Fruit fly (Drosophila melanogaster) whole organism, embryonic: ENCODE data around the gene CG32032.

Source experiments
- Ada2b ChIP-seq: fragments of 200-800 bp; sonication (Bioruptor generic); IDR thresholded peaks from 2 replicates; pipeline ENCODE4 v1.3.6; 2022; ENCODE audit warnings: missing biosample characterization, missing genetic modification characterization
- Atf-2 ChIP-seq: fragments of 200-800 bp; sonication (Bioruptor generic); optimal IDR thresholded peaks from 2 replicates; lab custom pipeline; 2016; ENCODE audit warnings: missing biosample characterization, missing genetic modification characterization
- CG10979 ChIP-seq: fragments of 200-800 bp; sonication (Bioruptor generic); optimal IDR thresholded peaks from 2 replicates; lab custom pipeline; 2018; ENCODE audit warnings: missing biosample characterization, mild to moderate bottlenecking, missing genetic modification characterization, moderate library complexity
- CG11085 ChIP-seq: fragments of 200-800 bp; sonication (Bioruptor generic); IDR thresholded peaks from 2 replicates; pipeline ENCODE4 v1.3.6; 2022; ENCODE audit warnings: missing biosample characterization, missing genetic modification characterization
- CG12236 ChIP-seq: fragments of 200-800 bp; sonication (Bioruptor generic); optimal IDR thresholded peaks from 2 replicates; lab custom pipeline; 2016; ENCODE audit warnings: missing biosample characterization, missing genetic modification characterization
- CG12391 ChIP-seq: fragments of 200-800 bp; sonication (Bioruptor generic); optimal IDR thresholded peaks from 3 replicates; lab custom pipeline; 2018; ENCODE audit warnings: missing biosample characterization, mild to moderate bottlenecking, missing genetic modification characterization, moderate library complexity
- CG13424 ChIP-seq: fragments of 200-800 bp; sonication (Bioruptor generic); optimal IDR thresholded peaks from 2 replicates; lab custom pipeline; 2019; ENCODE audit warnings: missing biosample characterization, mild to moderate bottlenecking, missing genetic modification characterization, moderate library complexity
- CG14710 ChIP-seq: fragments of 200-800 bp; sonication (Bioruptor generic); optimal IDR thresholded peaks from 3 replicates; lab custom pipeline; 2019; ENCODE audit warnings: missing biosample characterization, mild to moderate bottlenecking, missing genetic modification characterization, moderate library complexity
- CG17186 ChIP-seq: fragments of 200-800 bp; sonication (Bioruptor generic); optimal IDR thresholded peaks from 3 replicates; lab custom pipeline; 2017; ENCODE audit warnings: missing biosample characterization, missing genetic modification reagents, missing genetic modification characterization
- CG17612 ChIP-seq: fragments of 200-800 bp; sonication (Bioruptor generic); IDR thresholded peaks from 2 replicates; pipeline ENCODE4 v1.3.6; 2022; ENCODE audit warnings: missing biosample characterization, missing genetic modification characterization
- CG17802 ChIP-seq: fragments of 200-800 bp; sonication (Bioruptor generic); optimal IDR thresholded peaks from 2 replicates; lab custom pipeline; 2018; ENCODE audit warnings: missing biosample characterization, mild to moderate bottlenecking, missing genetic modification characterization, moderate library complexity
- CG2116 ChIP-seq: fragments of 200-800 bp; sonication (Bioruptor generic); optimal IDR thresholded peaks from 3 replicates; lab custom pipeline; 2018; ENCODE audit warnings: missing biosample characterization, mild to moderate bottlenecking, missing genetic modification characterization
- CG30431 ChIP-seq: fragments of 200-800 bp; sonication (Bioruptor generic); optimal IDR thresholded peaks from 2 replicates; lab custom pipeline; 2017; ENCODE audit warnings: missing biosample characterization, missing genetic modification characterization
- CG32532 ChIP-seq: fragments of 200-800 bp; sonication (Bioruptor generic); IDR thresholded peaks from 2 replicates; pipeline ENCODE4 v1.3.6; 2022; ENCODE audit warnings: missing biosample characterization, missing genetic modification characterization
- CG3838 ChIP-seq: fragments of 200-800 bp; sonication (Bioruptor generic); optimal IDR thresholded peaks from 3 replicates; lab custom pipeline; 2016; ENCODE audit warnings: missing biosample characterization, missing genetic modification characterization
- CG4820 ChIP-seq: fragments of 200-800 bp; sonication (Bioruptor generic); optimal IDR thresholded peaks from 3 replicates; lab custom pipeline; 2016; ENCODE audit warnings: missing biosample characterization, missing genetic modification characterization
- CG7556 ChIP-seq: fragments of 200-800 bp; sonication (Bioruptor generic); optimal IDR thresholded peaks from 2 replicates; lab custom pipeline; 2017; ENCODE audit warnings: missing biosample characterization, mild to moderate bottlenecking, missing genetic modification characterization
- CG8388 ChIP-seq: fragments of 200-800 bp; sonication (Bioruptor generic); optimal IDR thresholded peaks from 2 replicates; lab custom pipeline; 2019; ENCODE audit warnings: missing biosample characterization, mild to moderate bottlenecking, missing genetic modification characterization, moderate library complexity
- CHES-1-like ChIP-seq: fragments of 200-800 bp; sonication (Bioruptor generic); optimal IDR thresholded peaks from 2 replicates; lab custom pipeline; 2016; ENCODE audit warnings: missing biosample characterization, missing genetic modification characterization
- Dbx ChIP-seq: fragments of 200-800 bp; sonication (Bioruptor generic); IDR thresholded peaks from 3 replicates; pipeline ENCODE4 v1.3.6; 2022; ENCODE audit warnings: missing biosample characterization, missing genetic modification characterization
- HLHmδ ChIP-seq: fragments of 200-800 bp; sonication (Bioruptor generic); optimal IDR thresholded peaks from 2 replicates; lab custom pipeline; 2018; ENCODE audit warnings: missing biosample characterization, mild to moderate bottlenecking, missing genetic modification characterization, moderate library complexity
- Hmx ChIP-seq: fragments of 200-800 bp; sonication (Bioruptor generic); optimal IDR thresholded peaks from 2 replicates; lab custom pipeline; 2016; ENCODE audit warnings: missing biosample characterization, missing genetic modification characterization
- Hr78 ChIP-seq, 2 experiments: fragments of 200-800 bp in 1 of 2; fragments of >200 bp in 1 of 2; sonication (Bioruptor generic) in 1 of 2; optimal IDR thresholded peaks; 2 replicates each; lab custom pipeline; 2017 to 2019; ENCODE audit warnings: missing biosample characterization in 2 of 2, missing genetic modification characterization in 2 of 2, mild to moderate bottlenecking in 1 of 2, moderate library complexity in 1 of 2
- Mad ChIP-seq: fragments of 200-800 bp; sonication (Bioruptor generic); optimal IDR thresholded peaks from 2 replicates; lab custom pipeline; 2016; ENCODE audit warnings: missing biosample characterization, missing genetic modification characterization
- Med ChIP-seq: fragments of 200-800 bp; sonication (Bioruptor generic); peaks from one replicate; lab custom pipeline; 2016; ENCODE audit warnings: missing biosample characterization, missing genetic modification characterization, mild to moderate bottlenecking, inconsistent platforms, moderate library complexity
- Opbp ChIP-seq: fragments of 200-800 bp; sonication (Bioruptor generic); IDR thresholded peaks from 3 replicates; pipeline ENCODE4 v1.3.6; 2022; ENCODE audit warnings: missing biosample characterization, missing genetic modification characterization; ENCODE audit not compliant: partially characterized antibody
- Sin3A ChIP-seq: fragments of >200 bp; optimal IDR thresholded peaks from 2 replicates; lab custom pipeline; 2018
- Stat92E ChIP-seq, 3 experiments: fragments of >200 bp in 2 of 3; fragments of 200-800 bp in 1 of 3; sonication (Bioruptor generic) in 1 of 3; optimal IDR thresholded peaks; 2 replicates each; lab custom pipeline; 2017 to 2019; ENCODE audit warnings: missing biosample characterization in 3 of 3, missing genetic modification characterization in 3 of 3, mild to moderate bottlenecking in 1 of 3, moderate library complexity in 1 of 3
- cas ChIP-seq: fragments of 200-800 bp; sonication (Bioruptor generic); IDR thresholded peaks from 2 replicates; pipeline ENCODE4 v1.3.6; 2022; ENCODE audit warnings: missing biosample characterization, missing genetic modification characterization
- eyg ChIP-seq: fragments of 200-800 bp; sonication (Bioruptor generic); optimal IDR thresholded peaks from 3 replicates; lab custom pipeline; 2016; ENCODE audit warnings: missing biosample characterization, missing genetic modification characterization
- fd3F ChIP-seq: fragments of 200-800 bp; sonication (Bioruptor generic); optimal IDR thresholded peaks from 2 replicates; lab custom pipeline; 2018; ENCODE audit warnings: missing biosample characterization, mild to moderate bottlenecking, missing genetic modification characterization, moderate library complexity
- fd64A ChIP-seq: fragments of 200-800 bp; sonication (Bioruptor generic); optimal IDR thresholded peaks from 3 replicates; lab custom pipeline; 2018; ENCODE audit warnings: missing biosample characterization, mild to moderate bottlenecking, missing genetic modification characterization
- gt ChIP-seq: fragments of 200-800 bp; sonication (Bioruptor generic); IDR thresholded peaks from 2 replicates; pipeline ENCODE4 v1.3.6; 2022; ENCODE audit warnings: missing biosample characterization, missing genetic modification characterization
- ind ChIP-seq: fragments of 200-800 bp; sonication (Bioruptor generic); optimal IDR thresholded peaks from 3 replicates; lab custom pipeline; 2016; ENCODE audit warnings: missing biosample characterization, missing genetic modification characterization
- lab ChIP-seq: fragments of 200-800 bp; sonication (Bioruptor generic); optimal IDR thresholded peaks from 3 replicates; lab custom pipeline; 2017; ENCODE audit warnings: missing biosample characterization, missing genetic modification characterization, mild to moderate bottlenecking, moderate library complexity, missing genetic modification reagents
- luna ChIP-seq: fragments of 200-800 bp; sonication (Bioruptor generic); optimal IDR thresholded peaks from 2 replicates; lab custom pipeline; 2016; ENCODE audit warnings: missing biosample characterization, missing genetic modification characterization
- ro ChIP-seq: fragments of 200-800 bp; sonication (Bioruptor generic); IDR thresholded peaks from 2 replicates; pipeline ENCODE4 v1.3.6; 2022; ENCODE audit warnings: missing biosample characterization, missing genetic modification characterization
- sc ChIP-seq, 3 experiments: fragments of >200 bp in 2 of 3; fragments of 200-800 bp in 1 of 3; sonication (Bioruptor generic) in 1 of 3; optimal IDR thresholded peaks; 2 replicates in 2 of 3; 3 replicates in 1 of 3; lab custom pipeline; 2017; ENCODE audit warnings: mild to moderate bottlenecking in 1 of 3, missing biosample characterization in 1 of 3, missing genetic modification characterization in 1 of 3, missing genetic modification reagents in 1 of 3
- scrt ChIP-seq: fragments of 200-800 bp; sonication (Bioruptor generic); optimal IDR thresholded peaks from 2 replicates; lab custom pipeline; 2018; ENCODE audit warnings: missing biosample characterization, mild to moderate bottlenecking, missing genetic modification characterization, moderate library complexity
- slp2 ChIP-seq: fragments of 200-800 bp; sonication (Bioruptor generic); optimal IDR thresholded peaks from 2 replicates; lab custom pipeline; 2016; ENCODE audit warnings: missing biosample characterization, missing genetic modification characterization
- sna ChIP-seq: fragments of 200-800 bp; sonication (Bioruptor generic); IDR thresholded peaks from 2 replicates; pipeline ENCODE4 v1.3.6; 2022; ENCODE audit warnings: missing biosample characterization, missing genetic modification characterization; ENCODE audit not compliant: partially characterized antibody
- sug ChIP-seq: fragments of 200-800 bp; optimal IDR thresholded peaks from 2 replicates; lab custom pipeline; 2019; ENCODE audit warnings: missing biosample characterization, mild to moderate bottlenecking, missing genetic modification characterization, moderate library complexity

CG32032 gene

DNA sequence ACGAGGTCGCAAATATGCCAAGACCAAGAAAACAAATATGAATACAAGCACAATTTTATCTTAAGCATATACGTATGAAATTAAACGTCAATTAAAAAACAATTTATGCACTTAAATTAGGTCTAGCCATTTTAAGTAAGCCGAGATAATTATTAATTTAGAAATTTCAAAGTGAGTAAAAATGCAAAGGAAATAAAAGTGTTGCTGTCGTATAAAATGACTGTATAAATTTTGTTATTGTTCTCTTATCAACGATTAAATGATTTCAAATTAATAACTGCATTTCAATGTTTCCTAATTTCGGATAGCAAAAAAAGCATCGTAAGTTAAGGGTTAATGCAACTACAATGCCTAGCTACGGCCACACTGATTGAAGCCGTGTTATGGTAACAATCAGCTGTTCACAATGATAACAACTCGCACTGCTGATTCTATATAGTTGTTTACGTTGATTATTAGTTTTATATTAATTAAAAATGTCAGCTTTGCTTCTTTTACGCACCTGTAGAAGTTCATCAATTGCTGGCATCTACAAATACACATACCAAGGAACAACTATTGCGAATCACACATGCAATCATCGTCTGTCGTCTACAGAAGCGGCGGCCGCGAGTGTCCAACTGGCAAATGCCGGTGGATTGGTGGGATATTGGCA is 20.0 kb upstream of the CG32032 start, which contains the start of the genes CG4911 and CG4942 (continued):
- TF ChIP-seq CG10979 (tag; lab: Kevin White, UChicago): peak; percentile 51
- peak; percentile 83 for TF ChIP-seq CG32532
- TF ChIP-seq CG17802 (tag; lab: Kevin White, UChicago): peak; percentile 23
- peak; percentile 82 for TF ChIP-seq CHES-1-like (GFP tag; lab: Kevin White, UChicago)
- peak; percentile 42 for TF ChIP-seq CG7556 (GFP tag; lab: Kevin White, UChicago)
- TF ChIP-seq CG14710 (tag; lab: Kevin White, UChicago): peak; percentile 86
- peak; percentile 58 for TF ChIP-seq CG4820 (GFP tag; lab: Kevin White, UChicago)
- peak; percentile 44; the same call in 1 of the 2 replicates for TF ChIP-seq ro (GFP tag; lab: Robert Waterston, UW)
- peak; percentile 64 for TF ChIP-seq Ada2b (GFP tag; lab: Robert Waterston, UW)
- peak; percentile 1 for TF ChIP-seq CG30431
- peak; percentile 43 for TF ChIP-seq slp2 (GFP tag; lab: Kevin White, UChicago)
- TF ChIP-seq CG13424 (tag; lab: Kevin White, UChicago): peak; percentile 83
- TF ChIP-seq CG12236 (GFP tag; lab: Kevin White, UChicago): peak; percentile 55
- peak; percentile 43 for TF ChIP-seq Hmx (GFP tag; lab: Kevin White, UChicago)
- TF ChIP-seq fd64A: no peak
- peak; percentile 59 for TF ChIP-seq Mad (GFP tag; lab: Kevin White, UChicago)
- peak; percentile 54; the same call in 1 of the 2 replicates for TF ChIP-seq CG11085 (GFP tag; lab: Robert Waterston, UW)
- no peak for TF ChIP-seq eyg (GFP tag; lab: Kevin White, UChicago)
- TF ChIP-seq lab (GFP tag; lab: Kevin White, UChicago): peak; percentile 54
- peak; percentile 87 for TF ChIP-seq CG12391 (tag; lab: Kevin White, UChicago)
- TF ChIP-seq Stat92E (GFP tag; optimal IDR thresholded peaks at IDR 0.05; lab: Kevin White, UChicago): no peak
- no peak for TF ChIP-seq CG3838 (GFP tag; lab: Kevin White, UChicago)
- TF ChIP-seq cas: peak; percentile 21; the same call in 1 of the 2 replicates
- TF ChIP-seq sug: peak; percentile 81
- peak; percentile 50 for TF ChIP-seq Med (GFP tag; lab: Kevin White, UChicago)
- no peak for TF ChIP-seq gt
- peak; percentile 56 for TF ChIP-seq CG2116 (GFP tag; lab: Kevin White, UChicago)
- peak; percentile 73 for TF ChIP-seq ind (GFP tag; lab: Kevin White, UChicago)
- TF ChIP-seq Opbp (GFP tag; lab: Robert Waterston, UW): no peak
- TF ChIP-seq sc (optimal IDR thresholded peaks at IDR 0.05; lab: Kevin White, UChicago): no peak
- no peak for TF ChIP-seq sc (GFP tag; optimal IDR thresholded peaks at IDR 0.05; lab: Kevin White, UChicago)
- TF ChIP-seq Hr78 (GFP tag; optimal IDR thresholded peaks at IDR 0.05; lab: Kevin White, UChicago): no peak
- TF ChIP-seq fd3F (GFP tag; lab: Kevin White, UChicago): peak; percentile 58
- TF ChIP-seq CG17186 (GFP tag; lab: Kevin White, UChicago): no peak
- peak; percentile 39 for TF ChIP-seq luna (GFP tag; lab: Kevin White, UChicago)
- TF ChIP-seq Sin3A: peak; percentile 82
- TF ChIP-seq Atf-2 (GFP tag; lab: Kevin White, UChicago): peak; percentile 66
- peak; percentile 45 for TF ChIP-seq scrt (GFP tag; lab: Kevin White, UChicago)
- TF ChIP-seq CG17612 (GFP tag; lab: Robert Waterston, UW): no peak
- TF ChIP-seq sna (GFP tag; lab: Robert Waterston, UW): 0 out of 2 replicates have a peak, but pooled peaks have one; percentile 21
- peak; percentile 8 for TF ChIP-seq CG8388 (GFP tag; lab: Kevin White, UChicago)
- TF ChIP-seq Dbx: peak; percentile 52; the same call in 1 of the 3 replicates
- TF ChIP-seq HLHmδ: no peak
